Fruit fly (Drosophila melanogaster) Kc167 (cell line): ENCODE measurements around the gene CG7168.

Experiments
- Myc ChIP-seq: fragments of >200 bp; optimal IDR thresholded peaks from 2 replicates; lab custom pipeline; 2017; ENCODE audit warnings: missing external identifiers
- Sin3A ChIP-seq: fragments of >200 bp; optimal IDR thresholded peaks from 2 replicates; lab custom pipeline; 2018; ENCODE audit warnings: missing external identifiers
- h ChIP-seq: fragments of >200 bp; optimal IDR thresholded peaks from 3 replicates; lab custom pipeline; 2018; ENCODE audit warnings: missing external identifiers
- insv ChIP-seq: fragments of >200 bp; optimal IDR thresholded peaks from 3 replicates; lab custom pipeline; 2018; ENCODE audit warnings: missing external identifiers
- psq ChIP-seq: fragments of >200 bp; optimal IDR thresholded peaks from 2 replicates; lab custom pipeline; 2017; ENCODE audit warnings: missing external identifiers
- ttk ChIP-seq: sonication (Bioruptor generic); optimal IDR thresholded peaks from 2 replicates; lab custom pipeline; 2017; ENCODE audit warnings: missing external identifiers

The CG7168 gene

dm6 chr3R:18199177-18199884 lies 26.6 kb downstream of the CG7168 start, which contains the start of the genes Ssdp and CG7985:
Ssdp (minus strand) TSS chr3R:18199595.
CG7985 (plus strand) TSS chr3R:18199857.
- TF ChIP-seq psq (lab: Kevin White, UChicago) (no peak), ttk (lab: Kevin White, UChicago) (no peak), Sin3A (lab: Kevin White, UChicago) (no peak), insv (no peak), h (lab: Kevin White, UChicago) (no peak), Myc (lab: Kevin White, UChicago) (no peak)

DNA sequence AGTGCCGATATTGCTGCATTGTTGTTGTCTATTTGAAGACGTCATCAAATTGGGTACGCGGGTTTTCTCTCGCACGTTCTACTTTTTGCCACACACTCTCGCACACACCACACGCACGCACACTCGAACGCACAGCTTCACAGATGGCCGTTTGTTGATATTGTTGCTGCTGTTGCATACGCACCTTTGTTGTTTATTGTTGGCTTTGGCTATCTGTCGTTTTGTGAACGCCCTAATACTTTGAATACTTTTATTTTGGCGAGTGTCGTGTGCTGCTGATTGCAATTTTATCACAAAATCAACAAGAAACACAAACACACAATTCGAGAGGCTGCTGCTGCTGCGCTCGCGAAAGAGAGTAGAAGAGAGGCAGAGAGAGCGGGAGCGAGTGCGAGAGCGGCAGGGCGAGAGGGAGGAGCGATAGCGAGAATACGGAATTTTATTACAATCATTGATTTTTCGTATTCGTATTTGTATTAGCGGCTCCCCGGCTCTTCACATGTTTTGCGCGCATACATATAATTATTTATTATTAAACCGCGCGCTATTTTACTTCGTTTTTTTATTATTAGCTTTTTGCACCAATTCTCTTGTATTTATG lies 27.3 kb downstream of the CG7168 start:
- TF ChIP-seq insv, result no peak
- TF ChIP-seq ttk (lab: Kevin White, UChicago), result no peak
- no peak for TF ChIP-seq Myc (lab: Kevin White, UChicago)
- no peak for TF ChIP-seq Sin3A (lab: Kevin White, UChicago)
- TF ChIP-seq psq (lab: Kevin White, UChicago), result no peak
- TF ChIP-seq h (lab: Kevin White, UChicago), result no peak

- no peak for TF ChIP-seq insv
These were observed 28.1 kb downstream of the CG7168 start for dm6 chr3R:18197802-18198148.

DNA sequence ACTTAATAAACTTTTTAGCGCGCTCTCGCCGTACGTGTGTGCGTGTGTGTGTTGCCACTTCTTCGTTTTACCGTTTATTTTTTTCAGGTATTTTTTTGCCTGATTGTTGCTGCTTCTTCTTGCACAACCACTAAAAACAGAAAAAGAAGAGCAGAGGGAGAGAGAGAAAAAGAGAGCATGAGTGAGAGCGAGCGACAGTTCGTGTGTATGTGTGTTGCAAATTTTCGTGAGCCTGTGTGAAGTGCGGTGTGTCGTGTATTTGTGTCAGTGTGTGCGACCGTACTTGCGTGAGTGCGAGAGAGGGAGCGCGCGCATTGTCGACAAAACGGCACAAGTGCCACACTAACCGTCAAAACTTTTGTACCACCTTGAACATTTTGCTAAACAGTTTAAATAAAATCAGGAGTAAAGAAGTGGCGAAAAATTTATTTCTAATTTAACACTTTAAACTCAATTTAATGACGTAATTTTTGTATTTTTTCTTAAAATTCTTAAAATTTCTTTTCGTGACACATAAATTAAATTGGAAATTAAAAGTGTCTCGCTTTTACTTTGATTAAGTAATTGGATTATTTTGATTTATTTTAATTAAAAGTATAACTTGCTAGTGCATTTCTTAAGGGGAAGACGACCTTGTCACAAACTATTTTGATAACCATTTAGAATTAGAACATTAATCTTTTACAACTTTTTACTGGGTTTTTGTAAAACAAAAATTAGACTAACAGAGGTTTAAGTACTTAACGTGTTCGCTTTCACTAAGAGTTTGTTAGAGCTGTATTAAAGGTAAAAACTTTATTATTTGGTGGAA lies 28.7 kb downstream of the CG7168 start:
- TF ChIP-seq insv, result no peak
- no peak for TF ChIP-seq Sin3A (lab: Kevin White, UChicago)
- TF ChIP-seq Myc (lab: Kevin White, UChicago), result no peak
- no peak for TF ChIP-seq ttk (lab: Kevin White, UChicago)
- TF ChIP-seq psq (lab: Kevin White, UChicago), result no peak
- no peak for TF ChIP-seq h (lab: Kevin White, UChicago)

DNA sequence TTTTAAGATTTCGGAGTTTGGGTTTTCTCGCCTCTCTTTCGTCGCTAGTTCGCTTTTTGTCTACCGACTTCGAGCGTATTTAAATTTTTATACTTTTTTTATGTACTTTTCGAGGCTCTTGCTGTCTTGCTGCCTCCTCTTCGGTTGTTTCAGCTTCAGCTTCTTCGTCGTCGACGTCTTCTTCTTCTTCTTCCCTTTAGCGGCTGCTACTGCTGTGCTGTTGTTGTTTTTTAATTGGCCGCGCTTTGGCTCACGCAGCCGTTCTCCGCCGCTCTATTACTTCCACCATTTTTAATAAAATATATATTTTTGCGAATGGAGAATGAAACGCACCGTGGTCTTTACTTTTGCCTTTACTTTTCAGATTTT lies 29.3 kb downstream of the CG7168 start:
- TF ChIP-seq Myc (lab: Kevin White, UChicago) (no peak), psq (lab: Kevin White, UChicago) (no peak), ttk (lab: Kevin White, UChicago) (no peak), Sin3A (lab: Kevin White, UChicago) (no peak), insv (no peak), h (lab: Kevin White, UChicago) (no peak)

DNA sequence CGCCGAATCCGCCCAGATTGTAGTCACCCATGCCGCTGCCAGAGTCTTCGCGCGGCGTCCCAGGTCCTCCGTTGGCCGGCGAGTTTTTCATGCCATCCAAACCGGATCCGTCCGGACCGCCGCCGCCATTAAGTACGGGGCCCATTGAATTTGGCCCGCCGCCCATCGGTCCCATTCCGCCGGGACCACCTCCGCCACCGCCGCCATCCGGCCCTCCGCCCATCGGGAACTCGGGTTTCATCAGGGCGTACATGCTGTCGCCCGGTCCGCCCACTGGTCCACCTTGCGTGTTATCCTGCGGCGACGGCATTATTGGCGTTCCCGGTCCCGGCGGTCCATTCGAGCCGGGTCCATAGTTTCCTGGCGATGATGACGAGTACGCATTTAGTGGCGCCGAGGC lies 30.6 kb downstream of the CG7168 start:
- TF ChIP-seq psq (lab: Kevin White, UChicago) (no peak), h (lab: Kevin White, UChicago) (no peak), Sin3A (lab: Kevin White, UChicago) (no peak), Myc (lab: Kevin White, UChicago) (no peak), ttk (lab: Kevin White, UChicago) (no peak), insv (no peak)

dm6 chr3R:18191867-18192266 lies 34.0 kb downstream of the CG7168 start, which contains the start of gene CG14313:
CG14313 (minus strand) TSS chr3R:18191967.
- no peak for TF ChIP-seq Sin3A (lab: Kevin White, UChicago)
- TF ChIP-seq Myc (lab: Kevin White, UChicago), result no peak
- TF ChIP-seq psq (lab: Kevin White, UChicago), result no peak
- no peak for TF ChIP-seq ttk (lab: Kevin White, UChicago)
- TF ChIP-seq h (lab: Kevin White, UChicago), result no peak
- TF ChIP-seq insv, result no peak

DNA sequence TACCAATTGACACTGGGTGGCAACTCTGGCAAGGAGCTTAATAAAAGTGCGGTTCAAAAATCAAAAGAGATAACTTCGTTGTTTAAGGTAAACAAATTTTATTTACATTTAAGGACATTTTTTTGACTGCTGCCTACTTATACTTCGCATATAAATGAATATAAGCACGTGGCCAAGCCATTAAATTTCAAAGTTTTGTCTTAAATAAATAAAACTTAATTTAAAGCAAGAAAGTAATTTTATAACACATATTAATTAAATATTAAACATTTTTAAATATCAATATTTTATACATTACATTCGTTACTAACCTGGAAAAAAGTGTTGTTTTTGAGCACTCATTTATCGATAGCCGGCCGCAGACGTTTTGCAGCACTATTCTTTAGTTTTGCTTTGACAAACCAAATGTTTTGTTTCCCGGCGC lies 37.2 kb downstream of the CG7168 start, which contains the start of the genes CG12321 and MED17:
Gene CG12321 (minus strand): TSS at position 6 of the 424 bp plus-strand sequence.
Gene MED17 (plus strand): TSS at position 371 of the 424 bp plus-strand sequence.
- TF ChIP-seq psq (lab: Kevin White, UChicago) (no peak), insv (no peak), Sin3A (lab: Kevin White, UChicago) (no peak), Myc (lab: Kevin White, UChicago) (no peak), ttk (lab: Kevin White, UChicago) (no peak), h (lab: Kevin White, UChicago) (no peak)

DNA sequence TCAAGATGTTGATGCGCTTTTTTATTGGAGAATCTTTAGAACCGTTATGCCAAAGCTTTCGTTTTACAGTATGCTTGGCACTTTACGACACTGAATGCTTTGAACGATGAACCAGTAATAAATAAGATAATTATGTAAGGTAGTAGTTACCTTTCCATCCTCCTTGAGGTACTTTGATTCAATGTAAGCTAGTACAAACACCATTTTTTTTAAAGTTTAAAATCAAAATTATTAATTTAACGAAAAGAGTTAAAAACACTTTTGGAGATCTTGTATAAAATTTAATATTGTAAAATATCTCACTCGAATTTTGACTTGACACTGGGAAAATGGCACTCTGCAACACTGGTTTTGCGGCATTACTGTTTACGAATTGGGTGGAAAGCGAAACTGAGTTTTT lies 40.5 kb downstream of the CG7168 start, which contains the start of the genes Arp5 and CG7208:
Gene Arp5 (plus strand): TSS at position 114 of the 400 bp plus-strand sequence.
Gene CG7208 (minus strand): TSS at position 331 of the 400 bp plus-strand sequence.
- no peak for TF ChIP-seq insv
- no peak for TF ChIP-seq ttk (lab: Kevin White, UChicago)
- no peak for TF ChIP-seq h (lab: Kevin White, UChicago)
- peak; percentile 42 for TF ChIP-seq psq (lab: Kevin White, UChicago)
- TF ChIP-seq Myc (lab: Kevin White, UChicago), result no peak
- TF ChIP-seq Sin3A (lab: Kevin White, UChicago), result no peak

- no peak for TF ChIP-seq Sin3A (lab: Kevin White, UChicago)
- no peak for TF ChIP-seq h (lab: Kevin White, UChicago)
- no peak for TF ChIP-seq psq (lab: Kevin White, UChicago)
- TF ChIP-seq ttk (lab: Kevin White, UChicago), result no peak
- no peak for TF ChIP-seq Myc (lab: Kevin White, UChicago)
- TF ChIP-seq insv, result no peak
These were observed 42.6 kb downstream of the CG7168 start, which contains the start of gene cdm for dm6 chr3R:18183244-18183643. cdm (minus strand) TSS chr3R:18183479.
